Worm (Caenorhabditis elegans) whole organism, L2 larva: ENCODE measurements around the gene suf-1.
A peak's percentile ranks its signal among the peaks of the same experiment; 100 is the strongest.

Source experiments
- C34F6.9 ChIP-seq: fragments of 150-350 bp; optimal IDR thresholded peaks from 2 replicates; lab custom pipeline; 2014; ENCODE audit warnings: missing biosample characterization, missing genetic modification characterization
- ceh-82 ChIP-seq: fragments of 150-350 bp; optimal IDR thresholded peaks from 2 replicates; lab custom pipeline; 2014; ENCODE audit warnings: missing biosample characterization, missing genetic modification characterization
- lin-13 ChIP-seq: fragments of 150-350 bp; optimal IDR thresholded peaks from 2 replicates; lab custom pipeline; 2014; ENCODE audit warnings: missing biosample characterization, missing genetic modification reagents, missing genetic modification characterization
- mdl-1 ChIP-seq, 2 experiments: fragments of 150-350 bp in 1 of 2; sonication (generic microtip) in 1 of 2; optimal IDR thresholded peaks; 2 replicates each; lab custom pipeline; 2017; ENCODE audit warnings: missing biosample characterization in 2 of 2, missing genetic modification characterization in 2 of 2
- nhr-12 ChIP-seq: fragments of 150-350 bp; optimal IDR thresholded peaks from 2 replicates; lab custom pipeline; 2014; ENCODE audit warnings: missing biosample characterization, missing genetic modification characterization
- nhr-237 ChIP-seq: fragments of 150-350 bp; optimal IDR thresholded peaks from 2 replicates; lab custom pipeline; 2014; ENCODE audit warnings: missing biosample characterization, missing genetic modification characterization
- nhr-6 ChIP-seq: fragments of 150-350 bp; optimal IDR thresholded peaks from 2 replicates; lab custom pipeline; 2014; ENCODE audit warnings: missing biosample characterization, missing genetic modification characterization
- skn-1 ChIP-seq: sonication (generic microtip); optimal IDR thresholded peaks from 2 replicates; lab custom pipeline; 2017; ENCODE audit warnings: missing biosample characterization, missing genetic modification characterization
- snpc-4 ChIP-seq: fragments of 150-350 bp; optimal IDR thresholded peaks from 2 replicates; lab custom pipeline; 2014; ENCODE audit warnings: missing biosample characterization, missing genetic modification characterization
- unc-55 ChIP-seq: fragments of 150-350 bp; sonication (generic microtip); optimal IDR thresholded peaks from 3 replicates; lab custom pipeline; 2014; ENCODE audit warnings: missing biosample characterization, missing genetic modification reagents, missing genetic modification characterization
- unc-62 ChIP-seq: fragments of 150-350 bp; optimal IDR thresholded peaks from 2 replicates; lab custom pipeline; 2014; ENCODE audit warnings: missing biosample characterization, missing genetic modification reagents, missing genetic modification characterization
- zag-1 ChIP-seq: fragments of 150-350 bp; optimal IDR thresholded peaks from 2 replicates; lab custom pipeline; 2014; ENCODE audit warnings: missing biosample characterization, missing genetic modification characterization
- ztf-11 ChIP-seq: sonication (generic microtip); optimal IDR thresholded peaks from 2 replicates; lab custom pipeline; 2017; ENCODE audit warnings: missing biosample characterization, missing genetic modification characterization

DNA sequence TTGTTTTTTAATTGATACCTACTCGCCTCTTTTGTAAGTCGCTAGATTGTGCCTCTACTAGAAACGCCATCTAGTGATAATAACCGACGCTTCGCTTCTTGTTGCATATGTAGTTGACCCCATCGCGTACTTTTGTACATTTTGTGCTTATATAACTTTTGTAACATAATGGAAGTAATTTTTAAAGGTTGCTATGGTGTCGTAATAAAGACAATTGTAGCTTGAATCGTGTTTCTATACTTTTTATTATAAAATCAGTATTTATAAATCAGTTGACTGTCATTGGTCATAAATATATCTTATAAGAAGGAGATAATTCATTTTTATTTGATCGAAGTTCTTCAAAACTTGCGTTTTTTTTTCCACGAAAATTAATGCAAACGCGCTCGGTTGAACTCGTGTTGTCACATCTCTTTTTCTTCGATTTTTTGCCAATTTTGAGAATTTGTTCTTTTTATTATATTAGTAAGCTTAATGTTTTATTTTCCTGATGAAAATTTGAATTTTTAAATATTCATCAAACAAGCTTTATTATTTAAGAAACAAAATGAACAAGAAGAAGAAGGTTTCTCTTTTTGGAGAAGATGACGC, 26.0 kb upstream of the suf-1 start, which contains the start of gene F54C9.9:
- TF ChIP-seq unc-62 (GFP tag; lab: Kevin White, UChicago) (no peak), nhr-12 (tag; lab: Kevin White, UChicago) (no peak), nhr-237 (no peak), mdl-1 (tag; optimal IDR thresholded peaks at IDR 0.05; lab: Kevin White, UChicago) (no peak), C34F6.9 (tag; lab: Kevin White, UChicago) (peak; percentile 66), skn-1 (no peak), ceh-82 (tag; lab: Kevin White, UChicago) (no peak), nhr-6 (tag; lab: Kevin White, UChicago) (no peak), unc-55 (GFP tag; lab: Kevin White, UChicago) (peak; percentile 45), lin-13 (GFP tag; lab: Kevin White, UChicago) (no peak), ztf-11 (no peak), zag-1 (no peak), snpc-4 (tag; lab: Kevin White, UChicago) (no peak)
